Fruit fly (Drosophila melanogaster): ENCODE measurements around the gene Arf1.

The Arf1 gene

DNA sequence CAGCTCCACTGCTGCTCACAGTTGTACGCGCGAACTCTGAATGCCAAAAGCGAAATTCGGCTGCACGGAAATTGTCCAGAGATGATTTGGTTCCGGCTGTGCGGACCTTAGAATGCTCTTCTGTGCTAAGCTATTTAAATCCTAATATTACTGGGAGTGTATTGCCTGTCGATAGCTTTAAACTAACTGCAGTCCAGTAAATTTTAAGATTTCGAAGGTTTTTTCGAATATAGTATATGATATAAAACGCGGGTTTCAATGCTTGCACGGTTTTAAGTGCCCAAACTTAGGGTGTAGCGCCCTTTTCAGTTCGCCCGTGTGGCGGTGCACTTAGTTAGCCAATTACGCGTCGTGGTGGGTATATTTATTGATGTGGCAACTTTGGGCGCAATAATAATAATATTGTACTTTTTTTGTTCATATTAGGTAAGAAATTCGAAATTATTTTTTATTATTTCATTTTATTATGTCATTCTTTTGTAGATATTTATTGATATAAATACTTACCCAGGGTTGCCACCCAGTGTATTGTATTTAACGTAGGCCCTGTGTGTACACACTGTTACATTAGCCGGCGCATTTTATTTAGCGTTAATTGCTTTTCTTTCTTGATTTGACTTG lies 6.8 kb upstream of the Arf1 start, which contains the start of the genes Chro and Ssl1 (continued):
- TF ChIP-seq crp (GFP tag; optimal IDR thresholded peaks at IDR 0.05): peak; percentile 60 to 83
- peak; percentile 100 for TF ChIP-seq tin (GFP tag; optimal IDR thresholded peaks at IDR 0.05)
- TF ChIP-seq Side (GFP tag; optimal IDR thresholded peaks at IDR 0.05): peak; percentile 100
- no peak; the same call in none of the 2 replicates for TF ChIP-seq Scr (GFP tag; IDR thresholded peaks at IDR 0.05; ENCODE audit: partially characterized antibody)
- peak; percentile 100 for TF ChIP-seq ac (GFP tag; optimal IDR thresholded peaks at IDR 0.05)
- TF ChIP-seq CG2712 (tag; optimal IDR thresholded peaks at IDR 0.05): peak; percentile 100
- peak; percentile 100 for TF ChIP-seq CG12769 (tag; optimal IDR thresholded peaks at IDR 0.05)
- TF ChIP-seq org-1 (GFP tag; optimal IDR thresholded peaks at IDR 0.05): peak; percentile 100
- peak; percentile 100 for TF ChIP-seq CG5245 (GFP tag; optimal IDR thresholded peaks at IDR 0.05)
- peak; percentile 80 for TF ChIP-seq Sry-β (GFP tag; optimal IDR thresholded peaks at IDR 0.05)
- peak; percentile 99 for TF ChIP-seq CG11085 (GFP tag; IDR thresholded peaks at IDR 0.05)
- TF ChIP-seq bbx (GFP tag; IDR thresholded peaks at IDR 0.05; ENCODE audit: partially characterized antibody): no peak
- peak; percentile 100 for TF ChIP-seq disco-r (GFP tag; optimal IDR thresholded peaks at IDR 0.05)
- peak; percentile 100 for TF ChIP-seq Drgx (GFP tag; IDR thresholded peaks at IDR 0.05)
- TF ChIP-seq CG12236 (GFP tag; optimal IDR thresholded peaks at IDR 0.05): peak; percentile 100
- peak; percentile 100 for TF ChIP-seq CG2678 (tag; optimal IDR thresholded peaks at IDR 0.05)
- peak; percentile 100 for TF ChIP-seq CG6854 (GFP tag; optimal IDR thresholded peaks at IDR 0.05)
- TF ChIP-seq Bdp1 (GFP tag; optimal IDR thresholded peaks at IDR 0.05): peak; percentile 97
- TF ChIP-seq PHDP (tag; optimal IDR thresholded peaks at IDR 0.05): peak; percentile 100
- TF ChIP-seq Deaf1 (tag; optimal IDR thresholded peaks at IDR 0.05): peak; percentile 92
- peak; percentile 100 for TF ChIP-seq CG12659 (GFP tag; optimal IDR thresholded peaks at IDR 0.05)
- peak; percentile 99 for TF ChIP-seq hkb (optimal IDR thresholded peaks at IDR 0.05)
- peak; percentile 100 for TF ChIP-seq hkb (GFP tag; IDR thresholded peaks at IDR 0.05)
- peak; percentile 98 for TF ChIP-seq CG17186 (GFP tag; optimal IDR thresholded peaks at IDR 0.05)
- TF ChIP-seq CG18764 (GFP tag; optimal IDR thresholded peaks at IDR 0.05): peak; percentile 100
- peak; percentile 100 for TF ChIP-seq repo (GFP tag; optimal IDR thresholded peaks at IDR 0.05)
- peak; percentile 99 for TF ChIP-seq corto (GFP tag; optimal IDR thresholded peaks at IDR 0.05)
- TF ChIP-seq cad (GFP tag; optimal IDR thresholded peaks at IDR 0.05): no peak
- peak; percentile 100 for TF ChIP-seq CG1529 (GFP tag; optimal IDR thresholded peaks at IDR 0.05)
- TF ChIP-seq ara (GFP tag; IDR thresholded peaks at IDR 0.05): peak; percentile 100
- peak; percentile 100 for TF ChIP-seq HLH54F (GFP tag; optimal IDR thresholded peaks at IDR 0.05)
- peak; percentile 100 for TF ChIP-seq fd96Cb (tag; optimal IDR thresholded peaks at IDR 0.05)
- TF ChIP-seq CG7372 (GFP tag; IDR thresholded peaks at IDR 0.05): peak; percentile 100
- peak; percentile 100 for TF ChIP-seq ttk (GFP tag; IDR thresholded peaks at IDR 0.05)
- peak; percentile 100 for TF ChIP-seq CG7839 (tag; optimal IDR thresholded peaks at IDR 0.05)
- peak; percentile 99 for TF ChIP-seq CG10267 (tag; optimal IDR thresholded peaks at IDR 0.05)
- peak; percentile 49 for TF ChIP-seq HLHmδ (GFP tag; optimal IDR thresholded peaks at IDR 0.05)
- peak; percentile 96 for TF ChIP-seq E2f2 (GFP tag; IDR thresholded peaks at IDR 0.05)
- no peak for TF ChIP-seq nerfin-2 (GFP tag; IDR thresholded peaks at IDR 0.05; ENCODE audit: partially characterized antibody)
- peak; percentile 100 for TF ChIP-seq Atf3 (GFP tag; optimal IDR thresholded peaks at IDR 0.05)
- TF ChIP-seq Dip3 (GFP tag; optimal IDR thresholded peaks at IDR 0.05): peak; percentile 100
- peak; percentile 99 for TF ChIP-seq grau (tag; optimal IDR thresholded peaks at IDR 0.05)
- TF ChIP-seq tap (tag; optimal IDR thresholded peaks at IDR 0.05): peak; percentile 100
- peak; percentile 100 for TF ChIP-seq phol (tag; optimal IDR thresholded peaks at IDR 0.05)
- TF ChIP-seq zen (tag; optimal IDR thresholded peaks at IDR 0.05): peak; percentile 100
- TF ChIP-seq HLH4C (GFP tag; IDR thresholded peaks at IDR 0.05; ENCODE audit: partially characterized antibody): peak; percentile 8; the same call in 1 of the 3 replicates
- peak; percentile 100 for TF ChIP-seq Atf-2 (GFP tag; optimal IDR thresholded peaks at IDR 0.05)
- peak; percentile 100 for TF ChIP-seq jing (GFP tag; optimal IDR thresholded peaks at IDR 0.05)
- TF ChIP-seq dysf (GFP tag; IDR thresholded peaks at IDR 0.05): peak; percentile 100

Measured in whole organism, embryonic.